Worm (Caenorhabditis elegans): Measurements from ENCODE around the gene Y62E10A.3.

- TF ChIP-seq tbx-9 (tag; optimal IDR thresholded peaks at IDR 0.05; ENCODE audit: borderline replicate concordance) (no peak), hsf-1 (GFP tag; IDR thresholded peaks at IDR 0.05) (no peak)
These were observed 46.9 kb downstream of the Y62E10A.3 start for ce11 chrIV:13313156-13313555.
